Worm (Caenorhabditis elegans) whole organism, L3 larva: ENCODE results near the gene lev-9.

ENCODE experiments used
- ZK546.5 ChIP-seq: sonication (generic microtip); optimal IDR thresholded peaks from 2 replicates; lab custom pipeline; 2017; ENCODE audit warnings: missing biosample characterization, missing genetic modification characterization
- aly-2 ChIP-seq: fragments of 150-350 bp; optimal IDR thresholded peaks from 2 replicates; lab custom pipeline; 2014; ENCODE audit warnings: missing biosample characterization, missing genetic modification characterization
- ama-1 ChIP-seq: fragments of 150-350 bp; optimal IDR thresholded peaks from 2 replicates; lab custom pipeline; 2018
- ceh-16 ChIP-seq: sonication (generic microtip); optimal IDR thresholded peaks from 2 replicates; lab custom pipeline; 2017; ENCODE audit warnings: missing biosample characterization, missing genetic modification characterization
- ceh-28 ChIP-seq: fragments of 150-350 bp; optimal IDR thresholded peaks from 2 replicates; lab custom pipeline; 2014; ENCODE audit warnings: missing biosample characterization, missing genetic modification reagents, missing genetic modification characterization
- daf-12 ChIP-seq: fragments of 150-350 bp; optimal IDR thresholded peaks from 2 replicates; lab custom pipeline; 2014; ENCODE audit warnings: missing biosample characterization, missing genetic modification reagents, missing genetic modification characterization
- egl-27 ChIP-seq: sonication (generic microtip); optimal IDR thresholded peaks from 4 replicates; lab custom pipeline; 2017; ENCODE audit warnings: missing biosample characterization, missing genetic modification reagents, missing genetic modification characterization
- elt-1 ChIP-seq: fragments of 150-350 bp; optimal IDR thresholded peaks from 2 replicates; lab custom pipeline; 2014; ENCODE audit warnings: missing biosample characterization, missing genetic modification characterization
- elt-2 ChIP-seq: sonication (generic microtip); optimal IDR thresholded peaks from 2 replicates; lab custom pipeline; 2016; ENCODE audit warnings: missing genetic modification reagents, mild to moderate bottlenecking, missing genetic modification characterization, missing compliant biosample characterization
- elt-3 ChIP-seq, 3 experiments: fragments of 150-350 bp in 1 of 3; sonication (generic microtip) in 2 of 3; optimal IDR thresholded peaks; 2 replicates in 2 of 3; 4 replicates in 1 of 3; lab custom pipeline; 2014 to 2017; ENCODE audit warnings: missing biosample characterization in 3 of 3, missing genetic modification characterization in 3 of 3
- eor-1 ChIP-seq, 2 experiments: fragments of 150-350 bp; optimal IDR thresholded peaks; 2 replicates each; lab custom pipeline; 2014 to 2018; ENCODE audit warnings: missing biosample characterization in 2 of 2, missing genetic modification characterization in 2 of 2
- fkh-10 ChIP-seq: sonication (generic microtip); optimal IDR thresholded peaks from 2 replicates; lab custom pipeline; 2017; ENCODE audit warnings: missing biosample characterization, missing genetic modification reagents, missing genetic modification characterization
- fos-1 ChIP-seq: fragments of 150-350 bp; optimal IDR thresholded peaks from 2 replicates; lab custom pipeline; 2014; ENCODE audit warnings: missing biosample characterization, missing genetic modification characterization
- jun-1 ChIP-seq: fragments of 150-350 bp; optimal IDR thresholded peaks from 2 replicates; lab custom pipeline; 2014; ENCODE audit warnings: missing biosample characterization, missing genetic modification reagents, missing genetic modification characterization
- lin-15B ChIP-seq: fragments of 150-350 bp; optimal IDR thresholded peaks from 2 replicates; lab custom pipeline; 2014; ENCODE audit warnings: missing biosample characterization, missing genetic modification characterization
- lin-39 ChIP-seq: fragments of 150-350 bp; optimal IDR thresholded peaks from 2 replicates; lab custom pipeline; 2018; ENCODE audit warnings: missing biosample characterization, missing genetic modification reagents, missing genetic modification characterization
- lsy-12 ChIP-seq: sonication (generic microtip); optimal IDR thresholded peaks from 2 replicates; lab custom pipeline; 2016; ENCODE audit warnings: mild to moderate bottlenecking, missing genetic modification characterization, missing compliant biosample characterization
- mdl-1 ChIP-seq: fragments of 150-350 bp; optimal IDR thresholded peaks from 2 replicates; lab custom pipeline; 2014; ENCODE audit warnings: missing biosample characterization, missing genetic modification characterization
- nfya-1 ChIP-seq: sonication (generic microtip); optimal IDR thresholded peaks from 2 replicates; lab custom pipeline; 2017; ENCODE audit warnings: missing genetic modification characterization, mild to moderate bottlenecking, missing compliant biosample characterization, antibody characterized with exemption, moderate library complexity; ENCODE audit not compliant: insufficient read depth
- nhr-11 ChIP-seq: fragments of 150-350 bp; optimal IDR thresholded peaks from 2 replicates; lab custom pipeline; 2014; ENCODE audit warnings: missing biosample characterization, missing genetic modification characterization
- nhr-12 ChIP-seq: fragments of 150-350 bp; optimal IDR thresholded peaks from 2 replicates; lab custom pipeline; 2014; ENCODE audit warnings: missing biosample characterization, missing genetic modification characterization
- nhr-23 ChIP-seq: fragments of 150-350 bp; optimal IDR thresholded peaks from 2 replicates; lab custom pipeline; 2014; ENCODE audit warnings: missing biosample characterization, missing genetic modification reagents, missing genetic modification characterization
- nhr-237 ChIP-seq: fragments of 150-350 bp; optimal IDR thresholded peaks from 2 replicates; lab custom pipeline; 2014; ENCODE audit warnings: missing biosample characterization, missing genetic modification characterization
- nhr-25 ChIP-seq: sonication (generic microtip); optimal IDR thresholded peaks from 2 replicates; lab custom pipeline; 2017; ENCODE audit warnings: missing biosample characterization, missing genetic modification characterization
- nhr-28 ChIP-seq: fragments of 150-350 bp; optimal IDR thresholded peaks from 2 replicates; lab custom pipeline; 2014; ENCODE audit warnings: missing biosample characterization, missing genetic modification characterization
- nhr-43 ChIP-seq: sonication (generic microtip); optimal IDR thresholded peaks from 2 replicates; lab custom pipeline; 2016; ENCODE audit warnings: mild to moderate bottlenecking, missing genetic modification characterization, missing compliant biosample characterization; ENCODE audit not compliant: poor library complexity, severe bottlenecking
- nhr-67 ChIP-seq: fragments of 150-350 bp; optimal IDR thresholded peaks from 2 replicates; lab custom pipeline; 2014; ENCODE audit warnings: missing biosample characterization, missing genetic modification characterization
- nhr-76 ChIP-seq: fragments of 150-350 bp; sonication (generic microtip); optimal IDR thresholded peaks from 5 replicates; lab custom pipeline; 2014; ENCODE audit warnings: missing biosample characterization, missing genetic modification characterization
- nhr-77 ChIP-seq: fragments of 150-350 bp; optimal IDR thresholded peaks from 2 replicates; lab custom pipeline; 2014; ENCODE audit warnings: missing biosample characterization, missing genetic modification characterization
- pha-4 ChIP-seq: fragments of 150-350 bp; optimal IDR thresholded peaks from 2 replicates; lab custom pipeline; 2014; ENCODE audit warnings: missing biosample characterization, missing genetic modification reagents, missing genetic modification characterization
- pqm-1 ChIP-seq: fragments of 150-350 bp; optimal IDR thresholded peaks from 2 replicates; lab custom pipeline; 2017; ENCODE audit warnings: missing biosample characterization, missing genetic modification characterization, inconsistent platforms
- tbx-2 ChIP-seq: sonication (generic microtip); optimal IDR thresholded peaks from 2 replicates; lab custom pipeline; 2016; ENCODE audit warnings: mild to moderate bottlenecking, missing genetic modification characterization, missing compliant biosample characterization
- unc-39 ChIP-seq: sonication (generic microtip); optimal IDR thresholded peaks from 4 replicates; lab custom pipeline; 2017; ENCODE audit warnings: missing biosample characterization, missing genetic modification characterization
- ztf-11 ChIP-seq: fragments of 150-350 bp; optimal IDR thresholded peaks from 2 replicates; lab custom pipeline; 2014; ENCODE audit warnings: missing biosample characterization, missing genetic modification characterization
- ztf-4 ChIP-seq: fragments of 150-350 bp; optimal IDR thresholded peaks from 2 replicates; lab custom pipeline; 2014; ENCODE audit warnings: missing biosample characterization, missing genetic modification characterization

Gene lev-9

ce11 chrX:6280998-6281397 is 10.5 kb downstream of the lev-9 start (continued):
- TF ChIP-seq ztf-4: peak; percentile 69
- TF ChIP-seq nhr-67 (tag; lab: Kevin White, UChicago): no peak
- TF ChIP-seq nhr-237: no peak
- TF ChIP-seq nhr-28 (tag; lab: Kevin White, UChicago): no peak
- no peak for TF ChIP-seq lsy-12 (tag; lab: Kevin White, UChicago)
- TF ChIP-seq aly-2 (tag; lab: Kevin White, UChicago): no peak
- no peak for TF ChIP-seq nhr-76

ce11 chrX:6279625-6280024 is 11.9 kb downstream of the lev-9 start, which contains the start of gene col-166:
col-166 (plus strand) TSS chrX:6280016.
- TF ChIP-seq ama-1 (lab: Kevin White, UChicago) (peak; percentile 53), nhr-11 (tag; lab: Kevin White, UChicago) (no peak), nhr-23 (no peak), lin-15B (tag; lab: Kevin White, UChicago) (no peak), ceh-28 (no peak), nhr-25 (tag; lab: Kevin White, UChicago) (peak; percentile 92), nhr-43 (tag; lab: Kevin White, UChicago) (peak; percentile 43)
- TF ChIP-seq, all 47 proteins: peak for 3

ce11 chrX:6278296-6278695 is 13.2 kb downstream of the lev-9 start:
- TF ChIP-seq ceh-16 (tag; lab: Kevin White, UChicago) (no peak), elt-1 (tag; lab: Kevin White, UChicago) (no peak), egl-27 (no peak), nfya-1 (tag; lab: Kevin White, UChicago) (peak; percentile 13), nhr-77 (tag; lab: Kevin White, UChicago) (no peak), ama-1 (lab: Kevin White, UChicago) (peak; percentile 15), fkh-10 (no peak), elt-3 (tag; optimal IDR thresholded peaks at IDR 0.05; lab: Kevin White, UChicago) (no peak), ztf-11 (no peak), pha-4 (tag; lab: Kevin White, UChicago) (no peak), nhr-25 (tag; lab: Kevin White, UChicago) (peak; percentile 68), nhr-76 (no peak)
- TF ChIP-seq, all 47 proteins: peak for 3

- TF ChIP-seq nhr-23: peak; percentile 18
- no peak for TF ChIP-seq elt-3 (tag; optimal IDR thresholded peaks at IDR 0.05; lab: Kevin White, UChicago)
- no peak for TF ChIP-seq elt-2
- TF ChIP-seq fos-1: no peak
- TF ChIP-seq nhr-12 (tag; lab: Kevin White, UChicago): no peak
- peak; percentile 93 for TF ChIP-seq nhr-25 (tag; lab: Kevin White, UChicago)
- TF ChIP-seq elt-1 (tag; lab: Kevin White, UChicago): peak; percentile 53
- no peak for TF ChIP-seq unc-39
- TF ChIP-seq ZK546.5 (tag; lab: Kevin White, UChicago): no peak
Observed at ce11 chrX:6277252-6277651, 14.3 kb downstream of the lev-9 start.

ce11 chrX:6276701-6277100 is 14.8 kb downstream of the lev-9 start:
- TF ChIP-seq lin-39 (tag; lab: Kevin White, UChicago): no peak
- no peak for TF ChIP-seq eor-1 (tag; optimal IDR thresholded peaks at IDR 0.05; lab: Kevin White, UChicago)
- no peak for TF ChIP-seq ceh-16 (tag; lab: Kevin White, UChicago)
- no peak for TF ChIP-seq jun-1
- TF ChIP-seq unc-39: no peak
- no peak for TF ChIP-seq elt-2
- TF ChIP-seq daf-12 (tag; lab: Kevin White, UChicago): no peak
- TF ChIP-seq nhr-67 (tag; lab: Kevin White, UChicago): no peak
- no peak for TF ChIP-seq fos-1

ce11 chrX:6275343-6275742 is 16.2 kb downstream of the lev-9 start:
- TF ChIP-seq tbx-2 (tag; lab: Kevin White, UChicago) (no peak), nhr-23 (peak; percentile 16), nfya-1 (tag; lab: Kevin White, UChicago) (peak; percentile 8), pqm-1 (tag; lab: Kevin White, UChicago) (no peak), nhr-25 (tag; lab: Kevin White, UChicago) (peak; percentile 72), mdl-1 (tag; lab: Kevin White, UChicago) (no peak)
